Worm (Caenorhabditis elegans) whole organism, L4 larva: ENCODE results near the gene npr-17.

Experiments
- D1046.2 ChIP-seq: fragments of 200-800 bp; sonication (Bioruptor generic); IDR thresholded peaks from 2 replicates; pipeline ENCODE4 v1.3.6; 2022; ENCODE audit warnings: missing genetic modification characterization, missing compliant biosample characterization
- F10B5.3 ChIP-seq: sonication (generic microtip); optimal IDR thresholded peaks from 2 replicates; lab custom pipeline; 2016; ENCODE audit warnings: mild to moderate bottlenecking, missing genetic modification characterization, missing compliant biosample characterization
- F37D6.2 ChIP-seq: sonication (generic microtip); optimal IDR thresholded peaks from 2 replicates; lab custom pipeline; 2016; ENCODE audit warnings: mild to moderate bottlenecking, missing genetic modification characterization, missing compliant biosample characterization
- R02D3.7 ChIP-seq: fragments of 150-350 bp; sonication (generic microtip); optimal IDR thresholded peaks from 3 replicates; lab custom pipeline; 2014; ENCODE audit warnings: missing biosample characterization, missing genetic modification characterization
- T26A8.4 ChIP-seq: fragments of 200-800 bp; sonication (Bioruptor generic); IDR thresholded peaks from 2 replicates; pipeline ENCODE4 v1.3.6; 2022; ENCODE audit warnings: missing genetic modification characterization, missing compliant biosample characterization
- Y48G9A.11 ChIP-seq: fragments of 200-800 bp; sonication (Bioruptor generic); IDR thresholded peaks from 2 replicates; pipeline ENCODE4 v1.3.6; 2022; ENCODE audit warnings: missing genetic modification reagents, missing genetic modification characterization, missing compliant biosample characterization
- aha-1 ChIP-seq: fragments of 150-350 bp; peaks from one replicate; lab custom pipeline; 2014; ENCODE audit warnings: missing biosample characterization, missing genetic modification characterization
- arid-1 ChIP-seq: fragments of 200-800 bp; sonication (Bioruptor generic); conservative IDR thresholded peaks from 2 replicates; pipeline ENCODE4 v1.3.6; 2022; ENCODE audit warnings: missing genetic modification reagents, missing genetic modification characterization, missing compliant biosample characterization
- attf-4 ChIP-seq: sonication (generic microtip); optimal IDR thresholded peaks from 3 replicates; lab custom pipeline; 2017; ENCODE audit warnings: missing biosample characterization, missing genetic modification characterization
- ceh-28 ChIP-seq: fragments of 150-350 bp; optimal IDR thresholded peaks from 2 replicates; lab custom pipeline; 2014; ENCODE audit warnings: missing biosample characterization, missing genetic modification reagents, missing genetic modification characterization
- daf-16 ChIP-seq, 3 experiments: sonication (generic microtip); optimal IDR thresholded peaks; 2 replicates each; lab custom pipeline; 2016 to 2017; ENCODE audit warnings: missing genetic modification characterization in 3 of 3, missing genetic modification reagents in 3 of 3, mild to moderate bottlenecking in 2 of 3, missing compliant biosample characterization in 2 of 3, missing biosample characterization in 1 of 3, moderate library complexity in 1 of 3
- daf-8 ChIP-seq: fragments of 200-800 bp; sonication (Bioruptor generic); IDR thresholded peaks from 2 replicates; pipeline ENCODE4 v1.3.6; 2022; ENCODE audit warnings: missing genetic modification characterization, missing compliant biosample characterization
- dmd-6 ChIP-seq: fragments of 200-800 bp; sonication (Bioruptor generic); IDR thresholded peaks from 2 replicates; pipeline ENCODE4 v1.3.6; 2022; ENCODE audit warnings: missing genetic modification reagents, missing genetic modification characterization, missing compliant biosample characterization
- fos-1 ChIP-seq: fragments of 150-350 bp; optimal IDR thresholded peaks from 2 replicates; lab custom pipeline; 2014; ENCODE audit warnings: missing biosample characterization, missing genetic modification characterization
- gei-8 ChIP-seq: fragments of 200-800 bp; sonication (Bioruptor generic); optimal IDR thresholded peaks from 2 replicates; lab custom pipeline; 2018; ENCODE audit warnings: mild to moderate bottlenecking, missing genetic modification characterization, missing compliant biosample characterization
- lin-15B ChIP-seq: fragments of 150-350 bp; sonication (generic microtip); optimal IDR thresholded peaks from 3 replicates; lab custom pipeline; 2014; ENCODE audit warnings: missing biosample characterization, missing genetic modification characterization
- lin-38 ChIP-seq: fragments of 200-800 bp; sonication (Bioruptor generic); IDR thresholded peaks from 2 replicates; pipeline ENCODE4 v1.3.6; 2022; ENCODE audit warnings: missing genetic modification reagents, missing genetic modification characterization, missing compliant biosample characterization
- lin-39 ChIP-seq: fragments of 150-350 bp; optimal IDR thresholded peaks from 2 replicates; lab custom pipeline; 2014; ENCODE audit warnings: missing biosample characterization, missing genetic modification reagents, missing genetic modification characterization
- lir-3 ChIP-seq: sonication (generic microtip); optimal IDR thresholded peaks from 2 replicates; lab custom pipeline; 2016; ENCODE audit warnings: mild to moderate bottlenecking, missing genetic modification characterization, missing compliant biosample characterization
- lsy-2 ChIP-seq, 2 experiments: fragments of 150-350 bp in 1 of 2; sonication (generic microtip) in 1 of 2; optimal IDR thresholded peaks; 2 replicates each; lab custom pipeline; 2014 to 2017; ENCODE audit warnings: missing biosample characterization in 2 of 2, missing genetic modification characterization in 2 of 2
- madf-5 ChIP-seq, 2 experiments: fragments of 200-800 bp; sonication (Bioruptor generic); IDR thresholded peaks; 2 replicates each; pipeline ENCODE4 v1.3.6; 2022; ENCODE audit warnings: missing compliant biosample characterization in 2 of 2, missing genetic modification characterization in 2 of 2
- madf-9 ChIP-seq: fragments of 200-800 bp; sonication (Bioruptor generic); conservative IDR thresholded peaks from 2 replicates; pipeline ENCODE4 v1.3.6; 2022; ENCODE audit warnings: missing genetic modification reagents, missing genetic modification characterization, missing compliant biosample characterization
- mes-2 ChIP-seq: sonication (generic microtip); optimal IDR thresholded peaks from 2 replicates; lab custom pipeline; 2016; ENCODE audit warnings: missing genotype, mild to moderate bottlenecking, missing genetic modification characterization, missing compliant biosample characterization; ENCODE audit not compliant: poor library complexity, severe bottlenecking
- nhr-41 ChIP-seq: fragments of 200-800 bp; sonication (Bioruptor generic); IDR thresholded peaks from 2 replicates; pipeline ENCODE4 v1.3.6; 2022; ENCODE audit warnings: missing genetic modification reagents, missing genetic modification characterization, missing compliant biosample characterization
- nhr-42 ChIP-seq: fragments of 200-800 bp; sonication (Bioruptor generic); IDR thresholded peaks from 2 replicates; pipeline ENCODE4 v1.3.6; 2022; ENCODE audit warnings: missing genetic modification characterization, missing compliant biosample characterization
- nhr-6 ChIP-seq: fragments of 150-350 bp; optimal IDR thresholded peaks from 2 replicates; lab custom pipeline; 2014; ENCODE audit warnings: missing biosample characterization, missing genetic modification characterization
- pha-4 ChIP-seq, 2 experiments: fragments of 150-350 bp in 1 of 2; fragments of 200-800 bp in 1 of 2; sonication (Bioruptor generic) in 1 of 2; IDR thresholded peaks in 1 of 2; optimal IDR thresholded peaks in 1 of 2; 2 replicates each; pipeline versions ENCODE4 v1.3.6 to Lab custom; 2014 to 2022; ENCODE audit warnings: missing genetic modification characterization in 2 of 2, missing genetic modification reagents in 2 of 2, missing biosample characterization in 1 of 2, missing compliant biosample characterization in 1 of 2
- php-3 ChIP-seq: fragments of 200-800 bp; sonication (Bioruptor generic); IDR thresholded peaks from 2 replicates; pipeline ENCODE4 v1.3.6; 2022; ENCODE audit warnings: missing genetic modification reagents, missing genetic modification characterization, missing compliant biosample characterization
- pqm-1 ChIP-seq: sonication (generic microtip); optimal IDR thresholded peaks from 2 replicates; lab custom pipeline; 2017; ENCODE audit warnings: missing biosample characterization, missing genetic modification characterization
- rbr-2 ChIP-seq: sonication (generic microtip); optimal IDR thresholded peaks from 2 replicates; lab custom pipeline; 2016; ENCODE audit warnings: missing genotype, missing genetic modification characterization, missing compliant biosample characterization
- sdz-12 ChIP-seq: fragments of 200-800 bp; sonication (Bioruptor generic); optimal IDR thresholded peaks from 2 replicates; lab custom pipeline; 2018; ENCODE audit warnings: mild to moderate bottlenecking, missing genetic modification characterization, missing compliant biosample characterization
- skn-1 ChIP-seq: fragments of 150-350 bp; optimal IDR thresholded peaks from 2 replicates; lab custom pipeline; 2014; ENCODE audit warnings: missing biosample characterization, missing genetic modification characterization
- snpc-4 ChIP-seq: fragments of 150-350 bp; optimal IDR thresholded peaks from 2 replicates; lab custom pipeline; 2014; ENCODE audit warnings: missing biosample characterization, missing genetic modification characterization
- unc-130 ChIP-seq: sonication (generic microtip); optimal IDR thresholded peaks from 2 replicates; lab custom pipeline; 2016; ENCODE audit warnings: missing genetic modification reagents, missing genetic modification characterization, missing compliant biosample characterization
- vab-7 ChIP-seq: fragments of 200-800 bp; sonication (Bioruptor generic); IDR thresholded peaks from 2 replicates; pipeline ENCODE4 v1.3.6; 2022; ENCODE audit warnings: missing genetic modification reagents, missing genetic modification characterization, missing compliant biosample characterization
- zfp-3 ChIP-seq: fragments of 200-800 bp; sonication (Bioruptor generic); conservative IDR thresholded peaks from 2 replicates; pipeline ENCODE4 v1.3.6; 2022; ENCODE audit warnings: missing genetic modification reagents, missing genetic modification characterization, missing compliant biosample characterization
- zip-2 ChIP-seq: fragments of 150-350 bp; optimal IDR thresholded peaks from 2 replicates; lab custom pipeline; 2014; ENCODE audit warnings: missing biosample characterization, missing genetic modification characterization
- ztf-11 ChIP-seq: fragments of 150-350 bp; optimal IDR thresholded peaks from 2 replicates; lab custom pipeline; 2014; ENCODE audit warnings: missing biosample characterization, missing genetic modification characterization

The npr-17 gene

ce11 chrIII:8020823-8021332 lies 24.6 kb upstream of the npr-17 start, which contains the start of gene lin-36 (continued):
- TF ChIP-seq ztf-11 (tag; lab: Kevin White, UChicago) (no peak), zip-2 (no peak), php-3 (GFP tag; lab: Robert Waterston, UW) (no peak), nhr-6 (tag; lab: Kevin White, UChicago) (peak; percentile 87), sdz-12 (GFP tag; lab: Kevin White, UChicago) (no peak), nhr-41 (GFP tag; lab: Robert Waterston, UW) (no peak), F37D6.2 (tag; lab: Kevin White, UChicago) (peak; percentile 24), rbr-2 (tag; lab: Kevin White, UChicago) (peak; percentile 57), Y48G9A.11 (no peak), F10B5.3 (tag; lab: Kevin White, UChicago) (no peak), gei-8 (GFP tag; lab: Kevin White, UChicago) (no peak), aha-1 (peak; percentile 6), dmd-6 (GFP tag; lab: Robert Waterston, UW) (no peak), vab-7 (GFP tag; lab: Robert Waterston, UW) (0 out of 2 replicates have a peak, but pooled peaks have one; percentile 25), pqm-1 (tag; lab: Kevin White, UChicago) (no peak), R02D3.7 (tag; lab: Kevin White, UChicago) (no peak), pha-4 (GFP tag; IDR thresholded peaks at IDR 0.05; lab: Robert Waterston, UW) (no peak), pha-4 (tag; optimal IDR thresholded peaks at IDR 0.05; lab: Kevin White, UChicago) (peak; percentile 74), lin-15B (no peak), T26A8.4 (GFP tag; lab: Robert Waterston, UW) (peak; percentile 56), ceh-28 (tag; lab: Kevin White, UChicago) (peak; percentile 58), D1046.2 (GFP tag; lab: Robert Waterston, UW) (no peak), unc-130 (GFP tag; lab: Kevin White, UChicago) (peak; percentile 17), arid-1 (GFP tag; lab: Robert Waterston, UW) (peak; percentile 43; the same call in 1 of the 2 replicates), zfp-3 (GFP tag; lab: Robert Waterston, UW) (no peak), snpc-4 (tag; lab: Kevin White, UChicago) (no peak), attf-4 (tag; lab: Kevin White, UChicago) (no peak), lsy-2 (tag; optimal IDR thresholded peaks at IDR 0.05; lab: Kevin White, UChicago) (peak in 1 of 2 experiments; percentile 90), lir-3 (tag; lab: Kevin White, UChicago) (no peak), lin-39 (no peak), lin-38 (GFP tag; lab: Robert Waterston, UW) (peak; percentile 71), madf-5 (GFP tag; IDR thresholded peaks at IDR 0.05; lab: Robert Waterston, UW) (no peak), skn-1 (tag; lab: Kevin White, UChicago) (no peak), nhr-42 (GFP tag; lab: Robert Waterston, UW) (0 out of 2 replicates have a peak, but pooled peaks have one; percentile 20), daf-8 (GFP tag; lab: Robert Waterston, UW) (no peak), mes-2 (peak; percentile 91), fos-1 (tag; lab: Kevin White, UChicago) (no peak), madf-9 (0 out of 2 replicates have a peak, but pooled peaks have one; percentile 21)

DNA sequence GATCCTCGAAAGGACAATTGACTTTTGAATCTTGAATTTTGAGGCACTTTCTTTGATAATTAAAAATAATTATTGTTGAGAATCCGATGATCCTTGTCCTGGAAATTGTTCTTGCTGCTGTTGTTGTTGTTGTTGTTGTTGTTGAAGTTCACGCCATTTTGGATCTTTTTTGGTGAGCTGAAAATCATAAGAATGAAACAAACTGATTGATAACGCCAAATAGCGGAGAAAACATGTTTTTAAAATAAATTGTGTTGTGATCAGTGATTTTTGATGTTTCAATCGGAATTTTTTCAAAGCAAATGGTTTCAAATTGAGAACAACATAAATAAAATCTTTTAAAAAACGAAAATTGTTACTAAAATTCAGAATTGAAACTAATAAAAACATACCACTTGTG lies 20.8 kb upstream of the npr-17 start:
- TF ChIP-seq daf-16 (GFP tag; optimal IDR thresholded peaks at IDR 0.05; lab: Kevin White, UChicago) = no peak
- TF ChIP-seq daf-16 (tag; optimal IDR thresholded peaks at IDR 0.05; lab: Kevin White, UChicago) = peak; percentile 96
- TF ChIP-seq T26A8.4 (GFP tag; lab: Robert Waterston, UW) = no peak
- TF ChIP-seq nhr-42 (GFP tag; lab: Robert Waterston, UW) = no peak
- TF ChIP-seq, all 104 proteins: peak for 1
